Worm (Caenorhabditis elegans): ENCODE results near the gene lrch-1.

The lrch-1 gene

DNA sequence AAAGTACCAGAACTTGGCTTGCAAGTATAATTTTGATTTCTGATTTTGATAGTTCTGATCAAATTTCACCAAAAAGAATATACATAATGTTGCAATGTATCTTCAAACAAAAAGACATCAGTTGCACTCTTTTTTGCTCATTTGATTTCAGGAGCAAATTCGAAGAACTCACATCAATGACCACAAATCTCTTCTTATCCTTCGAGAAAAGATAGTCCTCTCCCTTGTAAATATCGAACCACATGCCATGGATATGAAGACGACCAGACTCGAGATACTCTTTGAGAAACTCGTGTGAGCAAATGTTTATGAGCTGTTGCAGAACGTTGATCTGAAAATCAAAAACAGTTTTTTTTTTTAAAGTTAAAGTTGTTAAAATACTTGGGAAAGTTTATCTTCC, 13.6 kb downstream of the lrch-1 start:
- TF ChIP-seq mdl-1 (tag; optimal IDR thresholded peaks at IDR 0.05), result no peak
- TF ChIP-seq hmg-11 (tag; optimal IDR thresholded peaks at IDR 0.05), result no peak
- TF ChIP-seq lin-15B (tag; optimal IDR thresholded peaks at IDR 0.05), result no peak
- TF ChIP-seq ztf-4 (tag; optimal IDR thresholded peaks at IDR 0.05), result no peak
- TF ChIP-seq ceh-28 (tag; optimal IDR thresholded peaks at IDR 0.05), result no peak
- TF ChIP-seq nhr-12 (tag; optimal IDR thresholded peaks at IDR 0.05), result no peak
- no peak for TF ChIP-seq lin-39 (tag; optimal IDR thresholded peaks at IDR 0.05)

DNA sequence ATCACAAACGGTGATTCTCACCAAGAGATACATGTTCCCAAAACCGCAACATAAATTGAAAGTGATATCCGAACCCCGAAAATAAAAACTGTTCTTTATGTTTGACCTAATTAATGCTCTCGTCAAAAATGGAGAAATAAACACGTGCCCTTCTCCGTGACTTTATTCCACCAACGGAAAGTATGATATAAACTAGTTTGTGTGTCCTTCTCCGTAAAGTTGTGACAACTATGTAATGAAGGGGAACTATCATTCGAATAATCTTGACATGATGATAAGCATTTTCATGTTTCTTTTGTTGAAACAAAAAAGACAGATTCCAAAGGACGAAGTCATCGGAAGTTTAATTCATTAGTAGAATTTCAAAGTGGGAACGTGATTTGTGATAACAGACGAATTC, 14.9 kb downstream of the lrch-1 start:
- peak; percentile 65 for TF ChIP-seq ama-1 (optimal IDR thresholded peaks at IDR 0.05)
- TF ChIP-seq ZK546.5 (tag; optimal IDR thresholded peaks at IDR 0.05), result no peak
- no peak for TF ChIP-seq tbx-2 (tag; optimal IDR thresholded peaks at IDR 0.05)
- peak; percentile 5 for TF ChIP-seq lsy-12 (tag; optimal IDR thresholded peaks at IDR 0.05)
- TF ChIP-seq nhr-76 (tag; optimal IDR thresholded peaks at IDR 0.05), result no peak
- TF ChIP-seq elt-2 (tag; optimal IDR thresholded peaks at IDR 0.05), result no peak
- peak; percentile 54 for TF ChIP-seq nhr-25 (tag; optimal IDR thresholded peaks at IDR 0.05)
- no peak for TF ChIP-seq ceh-28 (tag; optimal IDR thresholded peaks at IDR 0.05)
- TF ChIP-seq nhr-23 (tag; optimal IDR thresholded peaks at IDR 0.05), result peak; percentile 97
- no peak for TF ChIP-seq pqm-1 (tag; optimal IDR thresholded peaks at IDR 0.05)
- TF ChIP-seq fkh-2 (tag; optimal IDR thresholded peaks at IDR 0.05), result no peak
- peak in 1 of 3 experiments; percentile 52 for TF ChIP-seq elt-3 (tag; optimal IDR thresholded peaks at IDR 0.05)
- TF ChIP-seq elt-1 (tag; optimal IDR thresholded peaks at IDR 0.05), result no peak
- peak; percentile 82 for TF ChIP-seq nhr-43 (tag; optimal IDR thresholded peaks at IDR 0.05; ENCODE audit: poor library complexity, severe bottlenecking)

DNA sequence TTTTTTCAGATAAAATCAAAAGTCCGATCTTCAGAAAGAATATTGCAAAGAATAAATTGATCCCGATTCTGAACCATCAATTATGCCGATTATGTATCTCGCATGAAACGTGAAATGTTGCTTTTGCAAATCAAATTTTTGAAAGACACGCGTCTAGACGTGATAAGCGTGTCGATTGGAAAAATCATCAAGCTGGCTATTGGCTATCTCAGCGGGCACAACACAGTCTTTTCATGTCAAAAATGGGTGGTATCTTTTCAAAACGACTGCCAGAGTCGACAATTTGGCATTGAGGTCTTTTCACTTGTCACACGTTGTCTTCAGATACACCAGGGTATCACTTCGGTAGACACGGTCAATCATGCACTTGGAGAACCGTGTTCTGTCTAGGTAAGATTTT, 19.8 kb downstream of the lrch-1 start, which contains the start of gene daf-9:
Gene daf-9 (plus strand): TSS at position 301 of the 400 bp plus-strand sequence.
- TF ChIP-seq ztf-4 (tag; optimal IDR thresholded peaks at IDR 0.05) (no peak), ztf-11 (tag; optimal IDR thresholded peaks at IDR 0.05) (no peak), nhr-77 (tag; optimal IDR thresholded peaks at IDR 0.05) (no peak), pqm-1 (tag; optimal IDR thresholded peaks at IDR 0.05) (no peak), nhr-23 (tag; optimal IDR thresholded peaks at IDR 0.05) (peak; percentile 30), eor-1 (tag; optimal IDR thresholded peaks at IDR 0.05) (no peak), nhr-43 (tag; optimal IDR thresholded peaks at IDR 0.05; ENCODE audit: poor library complexity, severe bottlenecking) (no peak), lin-39 (tag; optimal IDR thresholded peaks at IDR 0.05) (no peak), elt-3 (tag; optimal IDR thresholded peaks at IDR 0.05) (peak in 1 of 3 experiments; percentile 69), lsy-12 (tag; optimal IDR thresholded peaks at IDR 0.05) (no peak), snpc-4 (tag; optimal IDR thresholded peaks at IDR 0.05) (no peak), ceh-16 (tag; optimal IDR thresholded peaks at IDR 0.05) (no peak), unc-39 (tag; optimal IDR thresholded peaks at IDR 0.05) (no peak), nhr-25 (tag; optimal IDR thresholded peaks at IDR 0.05) (no peak), unc-62 (GFP tag; optimal IDR thresholded peaks at IDR 0.05) (no peak)

DNA sequence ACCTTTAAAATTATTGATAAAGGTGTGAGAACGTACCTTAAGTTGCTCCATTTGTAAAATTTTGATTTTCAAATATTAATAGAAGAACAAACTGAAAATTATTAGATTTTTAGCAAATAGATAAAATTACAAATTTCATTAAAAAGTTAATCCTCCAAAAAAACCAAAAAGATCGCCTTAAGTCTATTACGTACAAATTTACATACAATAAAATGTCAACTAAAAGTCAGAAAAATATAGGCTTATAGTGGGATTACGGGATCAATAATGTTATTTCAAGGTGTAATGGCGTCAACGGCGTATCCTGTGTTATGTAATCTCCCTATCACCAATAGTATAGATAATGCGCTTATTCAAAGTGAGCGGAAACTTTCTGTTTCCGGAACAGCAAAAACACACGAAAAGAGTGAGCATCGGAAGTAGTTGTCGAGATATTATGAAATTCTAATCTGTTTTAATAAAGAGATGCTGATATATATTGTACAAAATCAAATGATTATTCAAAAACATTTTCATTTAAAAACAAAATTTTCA, 22.2 kb downstream of the lrch-1 start, which contains the start of gene ceh-54:
Gene ceh-54 (minus strand): TSS at position 51 of the 534 bp plus-strand sequence.
- TF ChIP-seq mdl-1 (tag; optimal IDR thresholded peaks at IDR 0.05), result no peak
- no peak for TF ChIP-seq fos-1 (tag; optimal IDR thresholded peaks at IDR 0.05)
- no peak for TF ChIP-seq nhr-67 (tag; optimal IDR thresholded peaks at IDR 0.05)
- no peak for TF ChIP-seq fkh-10 (GFP tag; optimal IDR thresholded peaks at IDR 0.05)
- no peak for TF ChIP-seq jun-1 (tag; optimal IDR thresholded peaks at IDR 0.05)
- no peak for TF ChIP-seq egl-27 (tag; optimal IDR thresholded peaks at IDR 0.05)
- no peak for TF ChIP-seq nhr-76 (tag; optimal IDR thresholded peaks at IDR 0.05)
- no peak for TF ChIP-seq unc-39 (tag; optimal IDR thresholded peaks at IDR 0.05)
- TF ChIP-seq nhr-77 (tag; optimal IDR thresholded peaks at IDR 0.05), result no peak
- TF ChIP-seq aly-2 (tag; optimal IDR thresholded peaks at IDR 0.05), result no peak
- TF ChIP-seq skn-1 (tag; optimal IDR thresholded peaks at IDR 0.05), result no peak
- TF ChIP-seq nhr-25 (tag; optimal IDR thresholded peaks at IDR 0.05), result no peak
- TF ChIP-seq pha-4 (tag; optimal IDR thresholded peaks at IDR 0.05), result no peak
- TF ChIP-seq elt-2 (tag; optimal IDR thresholded peaks at IDR 0.05), result no peak
- no peak for TF ChIP-seq lin-39 (tag; optimal IDR thresholded peaks at IDR 0.05)
- TF ChIP-seq ama-1 (optimal IDR thresholded peaks at IDR 0.05), result no peak
- TF ChIP-seq ztf-11 (tag; optimal IDR thresholded peaks at IDR 0.05), result no peak
- no peak for TF ChIP-seq ZK546.5 (tag; optimal IDR thresholded peaks at IDR 0.05)
- no peak for TF ChIP-seq snpc-4 (tag; optimal IDR thresholded peaks at IDR 0.05)
